Fruit fly (Drosophila melanogaster): Measurements from ENCODE around the gene RtGEF.

Gene RtGEF

dm6 chr2L:20414750-20415211, 64.5 kb downstream of the RtGEF start, which contains the start of gene CG10947 (continued):
- peak; percentile 4 for TF ChIP-seq MESR4 (GFP tag; optimal IDR thresholded peaks at IDR 0.05)
- peak; percentile 64 for TF ChIP-seq CG13424 (tag; optimal IDR thresholded peaks at IDR 0.05)
- TF ChIP-seq E2f2 (GFP tag; IDR thresholded peaks at IDR 0.05) = peak; percentile 95
- peak; percentile 52 for TF ChIP-seq Dek (tag; optimal IDR thresholded peaks at IDR 0.05)
- TF ChIP-seq CG10979 (tag; optimal IDR thresholded peaks at IDR 0.05) = peak; percentile 49
- TF ChIP-seq Hmr (GFP tag; optimal IDR thresholded peaks at IDR 0.05) = peak; percentile 75
- TF ChIP-seq CG10274 (GFP tag; optimal IDR thresholded peaks at IDR 0.05) = no peak
- TF ChIP-seq phol (tag; optimal IDR thresholded peaks at IDR 0.05) = peak; percentile 41
- 0 out of 2 replicates have a peak, but pooled peaks have one; percentile 25 for TF ChIP-seq ttk (GFP tag; IDR thresholded peaks at IDR 0.05)
- peak; percentile 56 for TF ChIP-seq dm (GFP tag; optimal IDR thresholded peaks at IDR 0.05)
- peak; percentile 44 for TF ChIP-seq sug (tag; optimal IDR thresholded peaks at IDR 0.05)
- TF ChIP-seq stc (GFP tag; IDR thresholded peaks at IDR 0.05) = no peak
- TF ChIP-seq klu (GFP tag; IDR thresholded peaks at IDR 0.05) = no peak
